ENCODE assay signal across 1 fruit fly cellular context in genomic region chr3R:27253921-27254376, dm6.
TF ChIP-seq lines count a peak whose summit lies in the region.

No protein-coding gene starts in this region.

TF ChIP-seq in whole organism, embryonic, 481 proteins besides CTCF, POLR2A, EP300 and RAD21 (continued from another document):
- no peak for TF ChIP-seq pita (GFP tag; optimal IDR thresholded peaks at IDR 0.05; lab: Kevin White, UChicago)
- TF ChIP-seq Atf-2 (GFP tag; optimal IDR thresholded peaks at IDR 0.05; lab: Kevin White, UChicago): no peak
TF ChIP-seq in whole organism, embryonic: peak in this region for 15.
